Worm (Caenorhabditis elegans) whole organism, late embryonic: ENCODE data around the gene F31D4.5.

Experiments used
- C08G9.2 ChIP-seq: sonication (generic microtip); optimal IDR thresholded peaks from 2 replicates; lab custom pipeline; 2016; ENCODE audit warnings: mild to moderate bottlenecking, missing genetic modification characterization, moderate library complexity, missing compliant biosample characterization
- pag-3 ChIP-seq: sonication (generic microtip); optimal IDR thresholded peaks from 2 replicates; lab custom pipeline; 2016; ENCODE audit warnings: missing compliant biosample characterization, missing genetic modification characterization, borderline replicate concordance

DNA sequence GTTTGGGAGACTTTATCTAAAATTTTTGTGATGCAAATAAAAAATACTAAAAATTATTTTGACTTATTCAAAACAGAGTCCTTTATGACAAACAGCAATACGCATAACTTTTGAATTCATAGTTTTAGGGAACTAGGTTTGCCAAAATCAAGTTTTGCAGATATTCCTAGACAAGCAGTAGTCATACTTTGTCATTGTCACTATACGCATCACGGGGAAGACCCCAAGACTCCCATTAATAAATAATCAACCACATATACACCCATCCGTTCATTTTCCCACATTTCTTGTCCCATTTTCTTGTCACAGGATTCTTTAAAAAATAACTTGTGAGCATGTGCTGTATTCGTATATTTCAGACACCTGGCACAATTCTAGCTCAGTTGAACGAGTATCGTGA is 39.4 kb upstream of the F31D4.5 start, which contains the start of gene Y44A6D.7:
- TF ChIP-seq C08G9.2 (tag; lab: Kevin White, UChicago) (no peak), pag-3 (no peak)
